Worm (Caenorhabditis elegans) whole organism, late embryonic: Measurements from ENCODE around the gene srz-64.

Source experiments
- ceh-24 ChIP-seq: sonication (generic microtip); optimal IDR thresholded peaks from 2 replicates; lab custom pipeline; 2016; ENCODE audit warnings: mild to moderate bottlenecking, missing genetic modification characterization, missing compliant biosample characterization
- hlh-6 ChIP-seq: sonication (generic microtip); optimal IDR thresholded peaks from 2 replicates; lab custom pipeline; 2016; ENCODE audit warnings: missing genotype, missing genetic modification characterization, missing compliant biosample characterization
- npax-4 ChIP-seq: sonication (generic microtip); optimal IDR thresholded peaks from 2 replicates; lab custom pipeline; 2016; ENCODE audit warnings: missing genetic modification characterization, missing compliant biosample characterization
- pqm-1 ChIP-seq: sonication (generic microtip); optimal IDR thresholded peaks from 2 replicates; lab custom pipeline; 2016; ENCODE audit warnings: missing genetic modification characterization, missing compliant biosample characterization
- rnt-1 ChIP-seq: sonication (generic microtip); optimal IDR thresholded peaks from 2 replicates; lab custom pipeline; 2016; ENCODE audit warnings: missing genetic modification characterization, missing compliant biosample characterization

DNA sequence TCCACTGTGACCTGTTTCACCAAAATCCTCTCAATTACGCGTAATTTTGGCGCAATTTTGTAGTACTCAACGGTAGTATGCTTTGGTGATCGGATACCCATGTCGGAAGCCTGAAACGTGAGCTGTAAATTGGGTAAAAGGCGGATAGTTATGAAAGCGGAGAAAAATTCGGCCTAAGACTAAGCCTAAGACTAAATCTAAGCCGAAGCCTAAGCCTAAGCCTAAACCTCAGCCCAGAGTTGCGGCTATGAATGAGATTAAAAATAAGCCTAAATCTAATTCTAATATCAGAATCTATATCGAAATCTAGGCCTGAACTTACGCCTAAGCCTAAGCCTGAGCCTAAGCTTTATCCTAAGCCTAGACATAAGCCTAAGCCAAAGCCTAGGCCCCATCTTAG, 40.8 kb downstream of the srz-64 start, which contains the start of gene lin-42:
- TF ChIP-seq rnt-1 (no peak), ceh-24 (tag; lab: Kevin White, UChicago) (no peak), pqm-1 (no peak), hlh-6 (no peak), npax-4 (tag; lab: Kevin White, UChicago) (no peak)
